Fruit fly (Drosophila melanogaster): ENCODE data around the gene edin.

edin gene

dm6 chr3L:17486794-17487726 lies 7.6 kb upstream of the edin start, which contains the start of gene Oatp74D:
Oatp74D (plus strand) TSS chr3L:17487118.
- no peak for TF ChIP-seq CG3032 (tag; optimal IDR thresholded peaks at IDR 0.05)
- peak; percentile 40 for TF ChIP-seq CG16779 (tag; optimal IDR thresholded peaks at IDR 0.05)
- no peak for TF ChIP-seq fd59A (GFP tag; optimal IDR thresholded peaks at IDR 0.05)
- peak; percentile 78 for TF ChIP-seq topi (GFP tag; optimal IDR thresholded peaks at IDR 0.05)
- TF ChIP-seq Eip78C (GFP tag): peak; percentile 90
- TF ChIP-seq svp (GFP tag): peak; percentile 86
- TF ChIP-seq pdm3 (GFP tag; optimal IDR thresholded peaks at IDR 0.05): peak; percentile 65
- peak; percentile 36 for TF ChIP-seq Ets96B (tag; optimal IDR thresholded peaks at IDR 0.05)
- peak; percentile 62 for TF ChIP-seq Blimp-1 (GFP tag; optimal IDR thresholded peaks at IDR 0.05)
- peak; percentile 58 for TF ChIP-seq Ets21C (GFP tag; optimal IDR thresholded peaks at IDR 0.05)
- peak; percentile 45 for TF ChIP-seq Eip75B (GFP tag; optimal IDR thresholded peaks at IDR 0.05)
- TF ChIP-seq CG8632 (GFP tag; optimal IDR thresholded peaks at IDR 0.05): peak; percentile 63
- peak; percentile 77 for TF ChIP-seq esn (GFP tag; optimal IDR thresholded peaks at IDR 0.05)
- TF ChIP-seq fkh (GFP tag; optimal IDR thresholded peaks at IDR 0.05): peak; percentile 99
- TF ChIP-seq CG1621 (tag; optimal IDR thresholded peaks at IDR 0.05): peak; percentile 19
- peak; percentile 11 for TF ChIP-seq Sox15 (GFP tag; optimal IDR thresholded peaks at IDR 0.05)
- TF ChIP-seq acj6 (GFP tag; optimal IDR thresholded peaks at IDR 0.05): peak; percentile 58
- peak; percentile 79 for TF ChIP-seq eg (GFP tag; IDR thresholded peaks at IDR 0.05)
- no peak for TF ChIP-seq CG11762 (GFP tag; optimal IDR thresholded peaks at IDR 0.05; ENCODE audit: insufficient read depth)
- peak in 1 of 2 experiments; percentile 47 for TF ChIP-seq salr (GFP tag; optimal IDR thresholded peaks at IDR 0.05)
- TF ChIP-seq Hr38 (GFP tag; optimal IDR thresholded peaks at IDR 0.05): no peak
- peak; percentile 56 for TF ChIP-seq CG34406 (GFP tag; optimal IDR thresholded peaks at IDR 0.05)
- peak; percentile 20 to 22 for TF ChIP-seq ss (GFP tag; optimal IDR thresholded peaks at IDR 0.05)
- peak; percentile 47 for TF ChIP-seq CG7368 (GFP tag; optimal IDR thresholded peaks at IDR 0.05)
- TF ChIP-seq fd85E (GFP tag; optimal IDR thresholded peaks at IDR 0.05): no peak
- peak; percentile 54 for TF ChIP-seq Lpt (GFP tag; optimal IDR thresholded peaks at IDR 0.05)
- peak; percentile 72 for TF ChIP-seq CG31627 (GFP tag; optimal IDR thresholded peaks at IDR 0.05)
- TF ChIP-seq Gug (GFP tag; IDR thresholded peaks at IDR 0.05): no peak
- peak; percentile 45 for TF ChIP-seq dsx (GFP tag; optimal IDR thresholded peaks at IDR 0.05; ENCODE audit: poor library complexity, severe bottlenecking)
- peak; percentile 46 for TF ChIP-seq CG6792 (GFP tag; optimal IDR thresholded peaks at IDR 0.05)
- peak; percentile 60 for TF ChIP-seq vri (GFP tag; optimal IDR thresholded peaks at IDR 0.05)
- TF ChIP-seq CG4318 (GFP tag; optimal IDR thresholded peaks at IDR 0.05): no peak
- peak; percentile 17 for TF ChIP-seq CG9139 (GFP tag; optimal IDR thresholded peaks at IDR 0.05)
- peak; percentile 82 for TF ChIP-seq Hr4 (GFP tag; optimal IDR thresholded peaks at IDR 0.05)
- no peak for TF ChIP-seq CG11902 (GFP tag; optimal IDR thresholded peaks at IDR 0.05)
- no peak for TF ChIP-seq spab (GFP tag; optimal IDR thresholded peaks at IDR 0.05)
- TF ChIP-seq CG3919 (GFP tag; optimal IDR thresholded peaks at IDR 0.05): peak; percentile 74
- peak; percentile 49 for TF ChIP-seq achi (GFP tag; optimal IDR thresholded peaks at IDR 0.05)
- TF ChIP-seq Hr39 (GFP tag; optimal IDR thresholded peaks at IDR 0.05): peak; percentile 70
- TF ChIP-seq Sox102F (GFP tag; optimal IDR thresholded peaks at IDR 0.05): peak; percentile 71
- TF ChIP-seq CG10631 (GFP tag; optimal IDR thresholded peaks at IDR 0.05): peak; percentile 45
- peak; percentile 30 for TF ChIP-seq CG10669 (GFP tag; optimal IDR thresholded peaks at IDR 0.05)
- TF ChIP-seq dac (GFP tag; optimal IDR thresholded peaks at IDR 0.05): no peak
- peak; percentile 64 for TF ChIP-seq OdsH (GFP tag; optimal IDR thresholded peaks at IDR 0.05)
- peak; percentile 64; the same call in 2 of the 3 replicates for TF ChIP-seq CG6163 (GFP tag; IDR thresholded peaks at IDR 0.05)
- TF ChIP-seq CG6854 (GFP tag; optimal IDR thresholded peaks at IDR 0.05): peak; percentile 64
- TF ChIP-seq CG6276 (GFP tag; optimal IDR thresholded peaks at IDR 0.05): peak; percentile 31
- 0 out of 2 replicates have a peak, but pooled peaks have one; percentile 26 for TF ChIP-seq CG11294 (GFP tag; IDR thresholded peaks at IDR 0.05)
- peak; percentile 72 for TF ChIP-seq lz (GFP tag; optimal IDR thresholded peaks at IDR 0.05)
